Fruit fly (Drosophila melanogaster) whole organism, prepupa: Measurements from ENCODE around the gene Nup154.

ENCODE experiments used
- Blimp-1 ChIP-seq: fragments of 200-800 bp; sonication (Bioruptor generic); optimal IDR thresholded peaks from 3 replicates; lab custom pipeline; 2017; ENCODE audit warnings: missing biosample characterization, missing genetic modification characterization, mild to moderate bottlenecking, moderate library complexity, missing genetic modification reagents
- CG10669 ChIP-seq: fragments of 200-800 bp; sonication (Bioruptor generic); optimal IDR thresholded peaks from 3 replicates; lab custom pipeline; 2018; ENCODE audit warnings: missing biosample characterization, mild to moderate bottlenecking, missing genetic modification characterization, moderate library complexity
- CG11294 ChIP-seq: fragments of 200-800 bp; sonication (Bioruptor generic); IDR thresholded peaks from 2 replicates; pipeline ENCODE4 v1.3.6; 2022; ENCODE audit warnings: missing biosample characterization, missing genetic modification characterization
- CG11762 ChIP-seq: fragments of 200-800 bp; sonication (Bioruptor generic); optimal IDR thresholded peaks from 3 replicates; lab custom pipeline; 2016; ENCODE audit warnings: missing biosample characterization, missing genetic modification characterization; ENCODE audit not compliant: insufficient read depth
- CG15336 ChIP-seq: fragments of 200-800 bp; sonication (Bioruptor generic); IDR thresholded peaks from 2 replicates; pipeline ENCODE4 v1.3.6; 2022; ENCODE audit warnings: missing biosample characterization, missing genetic modification characterization
- CG1621 ChIP-seq: fragments of 200-800 bp; sonication (Bioruptor generic); optimal IDR thresholded peaks from 3 replicates; lab custom pipeline; 2018; ENCODE audit warnings: missing biosample characterization, mild to moderate bottlenecking, missing genetic modification characterization
- CG16779 ChIP-seq: fragments of 200-800 bp; sonication (Bioruptor generic); optimal IDR thresholded peaks from 3 replicates; lab custom pipeline; 2017; ENCODE audit warnings: missing biosample characterization, mild to moderate bottlenecking, missing genetic modification characterization
- CG3032 ChIP-seq: fragments of 200-800 bp; optimal IDR thresholded peaks from 2 replicates; lab custom pipeline; 2019; ENCODE audit warnings: missing biosample characterization, mild to moderate bottlenecking, missing genetic modification characterization, moderate library complexity
- CG32006 ChIP-seq: fragments of 200-800 bp; sonication (Bioruptor generic); optimal IDR thresholded peaks from 3 replicates; lab custom pipeline; 2017; ENCODE audit warnings: missing biosample characterization, mild to moderate bottlenecking, missing genetic modification characterization
- CG3919 ChIP-seq: fragments of 200-800 bp; sonication (Bioruptor generic); optimal IDR thresholded peaks from 3 replicates; lab custom pipeline; 2016; ENCODE audit warnings: missing biosample characterization, missing genetic modification characterization
- CG4318 ChIP-seq: fragments of 200-800 bp; sonication (Bioruptor generic); optimal IDR thresholded peaks from 3 replicates; lab custom pipeline; 2017; ENCODE audit warnings: missing biosample characterization, mild to moderate bottlenecking, missing genetic modification characterization
- CG6163 ChIP-seq: fragments of 200-800 bp; sonication (Bioruptor generic); IDR thresholded peaks from 3 replicates; pipeline ENCODE4 v1.3.6; 2022; ENCODE audit warnings: missing biosample characterization, missing genetic modification characterization
- CG6792 ChIP-seq: fragments of 200-800 bp; sonication (Bioruptor generic); optimal IDR thresholded peaks from 3 replicates; lab custom pipeline; 2016; ENCODE audit warnings: missing biosample characterization, missing genetic modification characterization
- CG6808 ChIP-seq: fragments of 200-800 bp; sonication (Bioruptor generic); optimal IDR thresholded peaks from 3 replicates; lab custom pipeline; 2017; ENCODE audit warnings: missing biosample characterization, missing genetic modification characterization, mild to moderate bottlenecking, moderate library complexity, missing genetic modification reagents
- CG6854 ChIP-seq: fragments of 200-800 bp; sonication (Bioruptor generic); optimal IDR thresholded peaks from 2 replicates; lab custom pipeline; 2017; ENCODE audit warnings: missing biosample characterization, mild to moderate bottlenecking, missing genetic modification characterization
- CG8319 ChIP-seq: fragments of 200-800 bp; sonication (Bioruptor generic); optimal IDR thresholded peaks from 3 replicates; lab custom pipeline; 2016; ENCODE audit warnings: missing biosample characterization, missing genetic modification characterization
- CG8632 ChIP-seq: fragments of 200-800 bp; sonication (Bioruptor generic); optimal IDR thresholded peaks from 3 replicates; lab custom pipeline; 2016; ENCODE audit warnings: missing biosample characterization, missing genetic modification characterization
- Eip75B ChIP-seq: fragments of 200-800 bp; sonication (Bioruptor generic); optimal IDR thresholded peaks from 3 replicates; lab custom pipeline; 2016; ENCODE audit warnings: missing biosample characterization, missing genetic modification characterization
- Eip93F ChIP-seq: fragments of 200-800 bp; sonication (Bioruptor generic); optimal IDR thresholded peaks from 2 replicates; lab custom pipeline; 2016; ENCODE audit warnings: missing biosample characterization, mild to moderate bottlenecking, missing genetic modification characterization
- Ets96B ChIP-seq: fragments of 200-800 bp; optimal IDR thresholded peaks from 2 replicates; lab custom pipeline; 2019; ENCODE audit warnings: missing biosample characterization, mild to moderate bottlenecking, missing genetic modification characterization, moderate library complexity
- Hr39 ChIP-seq: fragments of 200-800 bp; sonication (Bioruptor generic); optimal IDR thresholded peaks from 2 replicates; lab custom pipeline; 2016; ENCODE audit warnings: missing biosample characterization, missing genetic modification characterization
- OdsH ChIP-seq: fragments of 200-800 bp; sonication (Bioruptor generic); optimal IDR thresholded peaks from 3 replicates; lab custom pipeline; 2016; ENCODE audit warnings: missing biosample characterization, missing genetic modification characterization
- Smox ChIP-seq: fragments of 200-800 bp; sonication (Bioruptor generic); optimal IDR thresholded peaks from 3 replicates; lab custom pipeline; 2016; ENCODE audit warnings: missing biosample characterization, missing genetic modification characterization
- Sox15 ChIP-seq: fragments of 200-800 bp; sonication (Bioruptor generic); optimal IDR thresholded peaks from 3 replicates; lab custom pipeline; 2016; ENCODE audit warnings: missing biosample characterization, missing genetic modification characterization
- acj6 ChIP-seq: fragments of 200-800 bp; sonication (Bioruptor generic); optimal IDR thresholded peaks from 3 replicates; lab custom pipeline; 2016; ENCODE audit warnings: missing biosample characterization, missing genetic modification characterization
- cyc ChIP-seq: fragments of 200-800 bp; sonication (Bioruptor generic); optimal IDR thresholded peaks from 3 replicates; lab custom pipeline; 2016; ENCODE audit warnings: missing biosample characterization, missing genetic modification characterization
- dac ChIP-seq: fragments of 200-800 bp; sonication (Bioruptor generic); optimal IDR thresholded peaks from 2 replicates; lab custom pipeline; 2017; ENCODE audit warnings: missing biosample characterization, mild to moderate bottlenecking, missing genetic modification characterization
- dsx ChIP-seq: fragments of 200-800 bp; optimal IDR thresholded peaks from 3 replicates; lab custom pipeline; 2019; ENCODE audit warnings: missing biosample characterization, mild to moderate bottlenecking, missing genetic modification characterization, moderate library complexity; ENCODE audit not compliant: poor library complexity, severe bottlenecking
- eg ChIP-seq: fragments of 200-800 bp; sonication (Bioruptor generic); IDR thresholded peaks from 3 replicates; pipeline ENCODE4 v1.3.6; 2022; ENCODE audit warnings: missing biosample characterization, missing genetic modification characterization
- fd59A ChIP-seq: fragments of 200-800 bp; sonication (Bioruptor generic); optimal IDR thresholded peaks from 2 replicates; lab custom pipeline; 2017; ENCODE audit warnings: missing biosample characterization, mild to moderate bottlenecking, missing genetic modification characterization, missing genetic modification reagents
- fd85E ChIP-seq: fragments of 200-800 bp; sonication (Bioruptor generic); optimal IDR thresholded peaks from 3 replicates; lab custom pipeline; 2016; ENCODE audit warnings: missing biosample characterization, missing genetic modification characterization
- fkh ChIP-seq: fragments of 200-800 bp; sonication (Bioruptor generic); optimal IDR thresholded peaks from 3 replicates; lab custom pipeline; 2017; ENCODE audit warnings: missing biosample characterization, mild to moderate bottlenecking, missing genetic modification characterization, moderate library complexity
- lz ChIP-seq: fragments of 200-800 bp; sonication (Bioruptor generic); optimal IDR thresholded peaks from 3 replicates; lab custom pipeline; 2016; ENCODE audit warnings: missing biosample characterization, missing genetic modification characterization
- pdm3 ChIP-seq: fragments of 200-800 bp; sonication (Bioruptor generic); optimal IDR thresholded peaks from 3 replicates; lab custom pipeline; 2016; ENCODE audit warnings: missing biosample characterization, missing genetic modification characterization
- salr ChIP-seq, 2 experiments: fragments of 200-800 bp; sonication (Bioruptor generic); optimal IDR thresholded peaks; 3 replicates each; lab custom pipeline; 2016 to 2018; ENCODE audit warnings: missing biosample characterization in 2 of 2, missing genetic modification characterization in 2 of 2, mild to moderate bottlenecking in 1 of 2
- svp ChIP-seq: fragments of 200-800 bp; sonication (Bioruptor generic); peaks from one replicate; lab custom pipeline; 2016; ENCODE audit warnings: missing biosample characterization, missing genetic modification characterization
- topi ChIP-seq: fragments of 200-800 bp; sonication (Bioruptor generic); optimal IDR thresholded peaks from 3 replicates; lab custom pipeline; 2016; ENCODE audit warnings: missing biosample characterization, missing genetic modification characterization
- vri ChIP-seq: fragments of 200-800 bp; sonication (Bioruptor generic); optimal IDR thresholded peaks from 3 replicates; lab custom pipeline; 2016; ENCODE audit warnings: missing biosample characterization, mild to moderate bottlenecking, missing genetic modification characterization

Gene Nup154

dm6 chr2L:11014671-11015070, 10.1 kb downstream of the Nup154 start (continued):
- no peak for TF ChIP-seq cyc (GFP tag; lab: Kevin White, UChicago)
- TF ChIP-seq fkh (GFP tag; lab: Kevin White, UChicago), result no peak
- TF ChIP-seq Ets96B (tag; lab: Kevin White, UChicago), result peak; percentile 58
- TF ChIP-seq fd85E (GFP tag; lab: Kevin White, UChicago), result no peak
- TF ChIP-seq dac (GFP tag; lab: Kevin White, UChicago), result no peak
- TF ChIP-seq CG15336 (GFP tag; lab: Robert Waterston, UW), result peak; percentile 60
- TF ChIP-seq svp, result no peak
- TF ChIP-seq Hr39 (GFP tag; lab: Kevin White, UChicago), result no peak
- no peak for TF ChIP-seq vri (GFP tag; lab: Kevin White, UChicago)
- no peak for TF ChIP-seq CG4318 (GFP tag; lab: Kevin White, UChicago)
- no peak for TF ChIP-seq CG11294 (GFP tag; lab: Robert Waterston, UW)
- TF ChIP-seq CG6792 (GFP tag; lab: Kevin White, UChicago), result peak; percentile 40
- no peak for TF ChIP-seq CG6854 (GFP tag; lab: Kevin White, UChicago)
- peak; percentile 21 for TF ChIP-seq fd59A (GFP tag; lab: Kevin White, UChicago)
- TF ChIP-seq topi (GFP tag; lab: Kevin White, UChicago), result peak; percentile 24
- TF ChIP-seq CG8319 (GFP tag; lab: Kevin White, UChicago), result no peak
- no peak for TF ChIP-seq Blimp-1 (GFP tag; lab: Kevin White, UChicago)
- no peak for TF ChIP-seq salr (GFP tag; optimal IDR thresholded peaks at IDR 0.05; lab: Kevin White, UChicago)
- peak; percentile 49 for TF ChIP-seq OdsH (GFP tag; lab: Kevin White, UChicago)
- TF ChIP-seq pdm3, result no peak
- TF ChIP-seq CG16779 (tag; lab: Kevin White, UChicago), result no peak
- TF ChIP-seq CG10669 (GFP tag; lab: Kevin White, UChicago), result peak; percentile 32
- TF ChIP-seq CG8632 (GFP tag; lab: Kevin White, UChicago), result peak; percentile 41
- no peak for TF ChIP-seq Smox (GFP tag; lab: Kevin White, UChicago)
- TF ChIP-seq CG3032 (tag; lab: Kevin White, UChicago), result peak; percentile 39
- TF ChIP-seq Eip75B, result no peak
- TF ChIP-seq CG6163 (GFP tag; lab: Robert Waterston, UW), result peak; percentile 20; the same call in 1 of the 3 replicates
- TF ChIP-seq CG1621, result no peak

dm6 chr2L:11015320-11015719, 10.7 kb downstream of the Nup154 start, which contains the start of gene Acp32CD:
Gene Acp32CD, plus strand, starts transcription at chr2L:11015620.
- TF ChIP-seq Eip93F (GFP tag; lab: Kevin White, UChicago), result no peak
- TF ChIP-seq CG15336 (GFP tag; lab: Robert Waterston, UW), result no peak
- no peak for TF ChIP-seq CG6808 (GFP tag; lab: Kevin White, UChicago)
- TF ChIP-seq CG16779 (tag; lab: Kevin White, UChicago), result no peak
- no peak for TF ChIP-seq CG32006 (GFP tag; lab: Kevin White, UChicago)
- no peak for TF ChIP-seq CG11762 (GFP tag; lab: Kevin White, UChicago)
- no peak for TF ChIP-seq CG6854 (GFP tag; lab: Kevin White, UChicago)
- no peak for TF ChIP-seq CG8632 (GFP tag; lab: Kevin White, UChicago)
- no peak for TF ChIP-seq lz (GFP tag; lab: Kevin White, UChicago)
- no peak for TF ChIP-seq Sox15 (GFP tag; lab: Kevin White, UChicago)
- TF ChIP-seq CG3919 (GFP tag; lab: Kevin White, UChicago), result no peak
- no peak for TF ChIP-seq salr (GFP tag; optimal IDR thresholded peaks at IDR 0.05; lab: Kevin White, UChicago)
- no peak for TF ChIP-seq topi (GFP tag; lab: Kevin White, UChicago)
- no peak for TF ChIP-seq dsx (GFP tag; lab: Kevin White, UChicago)
- TF ChIP-seq acj6, result no peak
- no peak for TF ChIP-seq eg
- no peak for TF ChIP-seq fkh (GFP tag; lab: Kevin White, UChicago)
- TF ChIP-seq Hr39 (GFP tag; lab: Kevin White, UChicago), result no peak
- TF ChIP-seq CG11294 (GFP tag; lab: Robert Waterston, UW), result no peak
